Fruit fly (Drosophila melanogaster) whole organism, embryonic: Measurements from ENCODE around the gene CG34057.

Experiments
- BtbVII ChIP-seq: fragments of 200-800 bp; sonication (Bioruptor generic); optimal IDR thresholded peaks from 3 replicates; lab custom pipeline; 2017; ENCODE audit warnings: missing biosample characterization, mild to moderate bottlenecking, missing genetic modification characterization
- CG10147 ChIP-seq: fragments of 200-800 bp; sonication (Bioruptor generic); optimal IDR thresholded peaks from 2 replicates; lab custom pipeline; 2019; ENCODE audit warnings: missing biosample characterization, mild to moderate bottlenecking, missing genetic modification characterization, moderate library complexity
- CG10366 ChIP-seq: fragments of 200-800 bp; sonication (Bioruptor generic); IDR thresholded peaks from 2 replicates; pipeline ENCODE4 v1.3.6; 2022; ENCODE audit warnings: missing biosample characterization, missing genetic modification characterization
- CG10431 ChIP-seq: fragments of 200-800 bp; sonication (Bioruptor generic); optimal IDR thresholded peaks from 3 replicates; lab custom pipeline; 2018; ENCODE audit warnings: missing biosample characterization, mild to moderate bottlenecking, missing genetic modification characterization
- CG10543 ChIP-seq: fragments of 200-800 bp; sonication (Bioruptor generic); optimal IDR thresholded peaks from 3 replicates; lab custom pipeline; 2017; ENCODE audit warnings: missing biosample characterization, mild to moderate bottlenecking, missing genetic modification characterization, moderate library complexity
- CG11398 ChIP-seq: fragments of 200-800 bp; sonication (Bioruptor generic); optimal IDR thresholded peaks from 2 replicates; lab custom pipeline; 2016; ENCODE audit warnings: missing biosample characterization, missing genetic modification characterization
- CG11456 ChIP-seq: fragments of 200-800 bp; sonication (Bioruptor generic); IDR thresholded peaks from 3 replicates; pipeline ENCODE4 v1.3.6; 2022; ENCODE audit warnings: missing biosample characterization, missing genetic modification characterization
- CG1233 ChIP-seq: fragments of 200-800 bp; sonication (Bioruptor generic); optimal IDR thresholded peaks from 4 replicates; lab custom pipeline; 2018; ENCODE audit warnings: missing biosample characterization, mild to moderate bottlenecking, missing genetic modification characterization
- CG13123 ChIP-seq: fragments of 200-800 bp; sonication (Bioruptor generic); optimal IDR thresholded peaks from 2 replicates; lab custom pipeline; 2016; ENCODE audit warnings: missing biosample characterization, missing genetic modification characterization
- CG13624 ChIP-seq: fragments of 200-800 bp; sonication (Bioruptor generic); optimal IDR thresholded peaks from 2 replicates; lab custom pipeline; 2016; ENCODE audit warnings: missing biosample characterization, missing genetic modification characterization
- CG15073 ChIP-seq: fragments of 200-800 bp; sonication (Bioruptor generic); optimal IDR thresholded peaks from 2 replicates; lab custom pipeline; 2016; ENCODE audit warnings: missing biosample characterization, missing genetic modification characterization
- CG15269 ChIP-seq: fragments of 200-800 bp; sonication (Bioruptor generic); optimal IDR thresholded peaks from 2 replicates; lab custom pipeline; 2018; ENCODE audit warnings: missing biosample characterization, mild to moderate bottlenecking, missing genetic modification characterization, moderate library complexity
- CG15479 ChIP-seq: fragments of 200-800 bp; sonication (Bioruptor generic); optimal IDR thresholded peaks from 3 replicates; lab custom pipeline; 2019; ENCODE audit warnings: missing biosample characterization, mild to moderate bottlenecking, missing genetic modification characterization, moderate library complexity
- CG15601 ChIP-seq: fragments of 200-800 bp; sonication (Bioruptor generic); optimal IDR thresholded peaks from 3 replicates; lab custom pipeline; 2019; ENCODE audit warnings: missing biosample characterization, mild to moderate bottlenecking, missing genetic modification characterization, moderate library complexity
- CG17359 ChIP-seq: fragments of 200-800 bp; sonication (Bioruptor generic); optimal IDR thresholded peaks from 3 replicates; lab custom pipeline; 2018; ENCODE audit warnings: missing biosample characterization, mild to moderate bottlenecking, missing genetic modification characterization, moderate library complexity
- CG17568 ChIP-seq: fragments of 200-800 bp; sonication (Bioruptor generic); optimal IDR thresholded peaks from 2 replicates; lab custom pipeline; 2018; ENCODE audit warnings: missing biosample characterization, mild to moderate bottlenecking, missing genetic modification characterization, moderate library complexity
- CG2678 ChIP-seq: fragments of 200-800 bp; sonication (Bioruptor generic); optimal IDR thresholded peaks from 3 replicates; lab custom pipeline; 2019; ENCODE audit warnings: missing biosample characterization, mild to moderate bottlenecking, missing genetic modification characterization, moderate library complexity
- CG3838 ChIP-seq: fragments of 200-800 bp; sonication (Bioruptor generic); optimal IDR thresholded peaks from 3 replicates; lab custom pipeline; 2016; ENCODE audit warnings: missing biosample characterization, missing genetic modification characterization
- CG5180 ChIP-seq: fragments of 200-800 bp; sonication (Bioruptor generic); optimal IDR thresholded peaks from 3 replicates; lab custom pipeline; 2017; ENCODE audit warnings: missing biosample characterization, missing genetic modification characterization, mild to moderate bottlenecking, moderate library complexity, missing genetic modification reagents
- CG5245 ChIP-seq: fragments of 200-800 bp; sonication (Bioruptor generic); optimal IDR thresholded peaks from 3 replicates; lab custom pipeline; 2016; ENCODE audit warnings: missing biosample characterization, missing genetic modification characterization
- CG7556 ChIP-seq: fragments of 200-800 bp; sonication (Bioruptor generic); optimal IDR thresholded peaks from 2 replicates; lab custom pipeline; 2017; ENCODE audit warnings: missing biosample characterization, mild to moderate bottlenecking, missing genetic modification characterization
- CG8359 ChIP-seq: fragments of 200-800 bp; sonication (Bioruptor generic); optimal IDR thresholded peaks from 2 replicates; lab custom pipeline; 2017; ENCODE audit warnings: missing biosample characterization, mild to moderate bottlenecking, missing genetic modification characterization, borderline replicate concordance
- CG9215 ChIP-seq: fragments of 200-800 bp; sonication (Bioruptor generic); IDR thresholded peaks from 2 replicates; pipeline ENCODE4 v1.3.6; 2022; ENCODE audit warnings: missing biosample characterization, missing genetic modification characterization
- CG9609 ChIP-seq: fragments of 200-800 bp; sonication (Bioruptor generic); optimal IDR thresholded peaks from 3 replicates; lab custom pipeline; 2016; ENCODE audit warnings: missing biosample characterization, missing genetic modification characterization
- Dek ChIP-seq: fragments of 200-800 bp; sonication (Bioruptor generic); optimal IDR thresholded peaks from 3 replicates; lab custom pipeline; 2019; ENCODE audit warnings: missing biosample characterization, mild to moderate bottlenecking, missing genetic modification characterization, moderate library complexity
- Dfd ChIP-seq, 2 experiments: fragments of >200 bp; optimal IDR thresholded peaks; 2 replicates each; lab custom pipeline; 2017; ENCODE audit warnings: missing biosample characterization in 2 of 2, missing genetic modification characterization in 2 of 2
- Ets65A ChIP-seq: fragments of 200-800 bp; sonication (Bioruptor generic); peaks from one replicate; lab custom pipeline; 2016; ENCODE audit warnings: missing biosample characterization, missing genetic modification characterization
- Lhr ChIP-seq: fragments of 200-800 bp; sonication (Bioruptor generic); optimal IDR thresholded peaks from 3 replicates; lab custom pipeline; 2017; ENCODE audit warnings: mild to moderate bottlenecking, missing biosample characterization, missing genetic modification reagents, missing genetic modification characterization
- Mrtf ChIP-seq: fragments of 200-800 bp; sonication (Bioruptor generic); IDR thresholded peaks from 3 replicates; pipeline ENCODE4 v1.3.6; 2022; ENCODE audit warnings: missing biosample characterization, missing genetic modification characterization
- Nf-YA ChIP-seq: fragments of 200-800 bp; sonication (Bioruptor generic); IDR thresholded peaks from 2 replicates; pipeline ENCODE4 v1.3.6; 2022; ENCODE audit warnings: missing biosample characterization, missing genetic modification characterization
- Rx ChIP-seq: fragments of 200-800 bp; sonication (Bioruptor generic); IDR thresholded peaks from 2 replicates; pipeline ENCODE4 v1.3.6; 2022; ENCODE audit warnings: missing biosample characterization, missing genetic modification characterization
- Sox102F ChIP-seq: fragments of 200-800 bp; sonication (Bioruptor generic); optimal IDR thresholded peaks from 2 replicates; lab custom pipeline; 2018; ENCODE audit warnings: missing biosample characterization, mild to moderate bottlenecking, missing genetic modification characterization, moderate library complexity
- amos ChIP-seq: fragments of 200-800 bp; sonication (Bioruptor generic); IDR thresholded peaks from 2 replicates; pipeline ENCODE4 v1.3.6; 2022; ENCODE audit warnings: missing biosample characterization, missing genetic modification characterization; ENCODE audit not compliant: partially characterized antibody
- bowl ChIP-seq: fragments of 200-800 bp; sonication (Bioruptor generic); IDR thresholded peaks from 2 replicates; pipeline ENCODE4 v1.3.6; 2022; ENCODE audit warnings: missing biosample characterization, missing genetic modification characterization
- bsh ChIP-seq, 2 experiments: fragments of 200-800 bp; sonication (Bioruptor generic); optimal IDR thresholded peaks; 2 replicates each; lab custom pipeline; 2017 to 2018; ENCODE audit warnings: mild to moderate bottlenecking in 2 of 2, missing biosample characterization in 2 of 2, missing genetic modification characterization in 2 of 2, moderate library complexity in 1 of 2
- dan ChIP-seq: fragments of 200-800 bp; sonication (Bioruptor generic); IDR thresholded peaks from 2 replicates; pipeline ENCODE4 v1.3.6; 2022; ENCODE audit warnings: missing biosample characterization, missing genetic modification characterization
- eyg ChIP-seq: fragments of 200-800 bp; sonication (Bioruptor generic); optimal IDR thresholded peaks from 3 replicates; lab custom pipeline; 2016; ENCODE audit warnings: missing biosample characterization, missing genetic modification characterization
- gem ChIP-seq: fragments of 200-800 bp; sonication (Bioruptor generic); optimal IDR thresholded peaks from 2 replicates; lab custom pipeline; 2019; ENCODE audit warnings: missing biosample characterization, mild to moderate bottlenecking, missing genetic modification characterization, moderate library complexity
- gsb-n ChIP-seq: fragments of 200-800 bp; sonication (Bioruptor generic); optimal IDR thresholded peaks from 3 replicates; lab custom pipeline; 2018; ENCODE audit warnings: missing biosample characterization, mild to moderate bottlenecking, missing genetic modification characterization
- lbe ChIP-seq: fragments of 200-800 bp; sonication (Bioruptor generic); optimal IDR thresholded peaks from 2 replicates; lab custom pipeline; 2016; ENCODE audit warnings: missing biosample characterization, mild to moderate bottlenecking, missing genetic modification characterization
- nerfin-1 ChIP-seq: fragments of 200-800 bp; sonication (Bioruptor generic); optimal IDR thresholded peaks from 3 replicates; lab custom pipeline; 2019; ENCODE audit warnings: missing biosample characterization, mild to moderate bottlenecking, missing genetic modification characterization, moderate library complexity
- repo ChIP-seq: fragments of 200-800 bp; sonication (Bioruptor generic); optimal IDR thresholded peaks from 2 replicates; lab custom pipeline; 2016; ENCODE audit warnings: missing biosample characterization, missing genetic modification characterization
- sens ChIP-seq: fragments of 200-800 bp; sonication (Bioruptor generic); peaks from one replicate; lab custom pipeline; 2016; ENCODE audit warnings: missing biosample characterization, missing genetic modification characterization
- sisA ChIP-seq: fragments of 200-800 bp; sonication (Bioruptor generic); IDR thresholded peaks from 2 replicates; pipeline ENCODE4 v1.3.6; 2022; ENCODE audit warnings: missing biosample characterization, missing genetic modification characterization
- slbo ChIP-seq: fragments of 200-800 bp; sonication (Bioruptor generic); IDR thresholded peaks from 2 replicates; pipeline ENCODE4 v1.3.6; 2022; ENCODE audit warnings: missing biosample characterization, missing genetic modification characterization
- tin ChIP-seq: fragments of 200-800 bp; sonication (Bioruptor generic); optimal IDR thresholded peaks from 3 replicates; lab custom pipeline; 2016; ENCODE audit warnings: missing biosample characterization, missing genetic modification characterization
- usp ChIP-seq: fragments of >200 bp; optimal IDR thresholded peaks from 2 replicates; lab custom pipeline; 2017; ENCODE audit warnings: missing biosample characterization, missing genetic modification characterization
- wdn ChIP-seq: fragments of 200-800 bp; sonication (Bioruptor generic); IDR thresholded peaks from 2 replicates; pipeline ENCODE4 v1.3.6; 2022; ENCODE audit warnings: missing biosample characterization, missing genetic modification characterization
- wor ChIP-seq: fragments of 200-800 bp; sonication (Bioruptor generic); IDR thresholded peaks from 2 replicates; pipeline ENCODE4 v1.3.6; 2022; ENCODE audit warnings: missing biosample characterization, missing genetic modification characterization

The CG34057 gene

dm6 chr3L:904364-904763 lies 7.2 kb downstream of the CG34057 start (continued):
- TF ChIP-seq wor (GFP tag; lab: Robert Waterston, UW) (0 out of 2 replicates have a peak, but pooled peaks have one; percentile 23), bsh (GFP tag; optimal IDR thresholded peaks at IDR 0.05; lab: Kevin White, UChicago) (peak in 1 of 2 experiments; percentile 90), amos (GFP tag; lab: Robert Waterston, UW) (no peak), CG5245 (GFP tag; lab: Kevin White, UChicago) (peak; percentile 52), Lhr (GFP tag; lab: Kevin White, UChicago) (peak; percentile 38), CG15073 (no peak), CG10147 (GFP tag; lab: Kevin White, UChicago) (no peak), CG7556 (GFP tag; lab: Kevin White, UChicago) (peak; percentile 24), CG8359 (GFP tag; lab: Kevin White, UChicago) (peak; percentile 44), Mrtf (GFP tag; lab: Robert Waterston, UW) (no peak), usp (GFP tag; lab: Kevin White, UChicago) (no peak), slbo (peak; percentile 38; the same call in 1 of the 2 replicates), eyg (no peak), CG9609 (peak; percentile 46), Sox102F (peak; percentile 53), CG1233 (peak; percentile 19), dan (GFP tag; lab: Robert Waterston, UW) (peak; percentile 49; the same call in 1 of the 2 replicates), CG15269 (tag; lab: Kevin White, UChicago) (peak; percentile 18)

- TF ChIP-seq CG13624 (GFP tag; lab: Kevin White, UChicago) = no peak
- no peak for TF ChIP-seq CG3838
- peak; percentile 33; the same call in 1 of the 2 replicates for TF ChIP-seq sisA (GFP tag; lab: Robert Waterston, UW)
- TF ChIP-seq bowl (GFP tag; lab: Robert Waterston, UW) = no peak
- peak; percentile 88 for TF ChIP-seq sens (GFP tag; lab: Kevin White, UChicago)
- TF ChIP-seq CG10366 = peak; percentile 17; the same call in 1 of the 2 replicates
- no peak for TF ChIP-seq CG11456 (GFP tag; lab: Robert Waterston, UW)
- TF ChIP-seq CG10543 (GFP tag; lab: Kevin White, UChicago) = no peak
- TF ChIP-seq wdn (GFP tag; lab: Robert Waterston, UW) = no peak
- peak; percentile 55 for TF ChIP-seq gsb-n (tag; lab: Kevin White, UChicago)
- no peak for TF ChIP-seq CG13123 (GFP tag; lab: Kevin White, UChicago)
- peak; percentile 46 for TF ChIP-seq CG17359
- TF ChIP-seq Rx (GFP tag; lab: Robert Waterston, UW) = no peak
- no peak for TF ChIP-seq CG10431
- no peak for TF ChIP-seq CG15479 (GFP tag; lab: Kevin White, UChicago)
- no peak for TF ChIP-seq Ets65A
- no peak for TF ChIP-seq Nf-YA (GFP tag; lab: Robert Waterston, UW)
- no peak for TF ChIP-seq CG11398
- TF ChIP-seq gem = peak; percentile 70
- peak; percentile 58 for TF ChIP-seq CG2678
- TF ChIP-seq CG15601 (tag; lab: Kevin White, UChicago) = peak; percentile 50
- TF ChIP-seq tin (GFP tag; lab: Kevin White, UChicago) = peak; percentile 59
- no peak for TF ChIP-seq Lhr (GFP tag; lab: Kevin White, UChicago)
- no peak for TF ChIP-seq repo
- TF ChIP-seq lbe (GFP tag; lab: Kevin White, UChicago) = no peak
- no peak for TF ChIP-seq CG17568 (GFP tag; lab: Kevin White, UChicago)
- no peak for TF ChIP-seq Dfd (GFP tag; optimal IDR thresholded peaks at IDR 0.05; lab: Kevin White, UChicago)
- TF ChIP-seq CG5180 (GFP tag; lab: Kevin White, UChicago) = no peak
- TF ChIP-seq CG9215 (GFP tag; lab: Robert Waterston, UW) = no peak
- no peak for TF ChIP-seq BtbVII (GFP tag; lab: Kevin White, UChicago)
- peak; percentile 4 for TF ChIP-seq Dek (tag; lab: Kevin White, UChicago)
- TF ChIP-seq nerfin-1 (tag; lab: Kevin White, UChicago) = peak; percentile 95
These were observed 8.0 kb downstream of the CG34057 start for dm6 chr3L:904991-905745.
